Worm (Caenorhabditis elegans) whole organism, L2 larva: ENCODE data around the gene W08G11.5.

Source experiments
- C34F6.9 ChIP-seq: fragments of 150-350 bp; optimal IDR thresholded peaks from 2 replicates; lab custom pipeline; 2014; ENCODE audit warnings: missing biosample characterization, missing genetic modification characterization
- F13H6.1 ChIP-seq: sonication (generic microtip); optimal IDR thresholded peaks from 2 replicates; lab custom pipeline; 2016; ENCODE audit warnings: missing genetic modification characterization, missing compliant biosample characterization
- R02D3.7 ChIP-seq: fragments of 150-350 bp; optimal IDR thresholded peaks from 2 replicates; lab custom pipeline; 2014; ENCODE audit warnings: missing biosample characterization, missing genetic modification characterization
- Y55F3AM.14 ChIP-seq: fragments of 200-800 bp; sonication (Bioruptor generic); optimal IDR thresholded peaks from 2 replicates; lab custom pipeline; 2018; ENCODE audit warnings: mild to moderate bottlenecking, missing genetic modification characterization, missing compliant biosample characterization
- alr-1 ChIP-seq: fragments of 150-350 bp; optimal IDR thresholded peaks from 2 replicates; lab custom pipeline; 2014; ENCODE audit warnings: missing biosample characterization, missing genetic modification characterization
- ama-1 ChIP-seq: fragments of 150-350 bp; optimal IDR thresholded peaks from 2 replicates; lab custom pipeline; 2018; ENCODE audit warnings: inconsistent platforms
- blmp-1 ChIP-seq: sonication (generic microtip); optimal IDR thresholded peaks from 2 replicates; lab custom pipeline; 2017; ENCODE audit warnings: missing genetic modification characterization, mild to moderate bottlenecking, missing compliant biosample characterization, antibody characterized with exemption, moderate library complexity; ENCODE audit not compliant: insufficient read depth
- ceh-16 ChIP-seq: fragments of 150-350 bp; optimal IDR thresholded peaks from 2 replicates; lab custom pipeline; 2014; ENCODE audit warnings: missing biosample characterization, missing genetic modification characterization
- ceh-82 ChIP-seq: fragments of 150-350 bp; optimal IDR thresholded peaks from 2 replicates; lab custom pipeline; 2014; ENCODE audit warnings: missing biosample characterization, missing genetic modification characterization
- crh-2 ChIP-seq: sonication (generic microtip); optimal IDR thresholded peaks from 2 replicates; lab custom pipeline; 2017; ENCODE audit warnings: missing biosample characterization, missing genetic modification characterization
- egl-27 ChIP-seq: sonication (generic microtip); optimal IDR thresholded peaks from 3 replicates; lab custom pipeline; 2017; ENCODE audit warnings: missing biosample characterization, missing genetic modification reagents, missing genetic modification characterization
- fos-1 ChIP-seq: fragments of 150-350 bp; optimal IDR thresholded peaks from 2 replicates; lab custom pipeline; 2014; ENCODE audit warnings: missing biosample characterization, missing genetic modification characterization
- gmeb-1 ChIP-seq: fragments of 150-350 bp; optimal IDR thresholded peaks from 2 replicates; lab custom pipeline; 2014; ENCODE audit warnings: missing biosample characterization, missing genetic modification characterization
- lin-11 ChIP-seq: fragments of 150-350 bp; sonication (generic microtip); optimal IDR thresholded peaks from 2 replicates; lab custom pipeline; 2014; ENCODE audit warnings: missing biosample characterization, missing genetic modification characterization, inconsistent platforms, mixed read lengths
- lin-13 ChIP-seq: fragments of 150-350 bp; optimal IDR thresholded peaks from 2 replicates; lab custom pipeline; 2014; ENCODE audit warnings: missing biosample characterization, missing genetic modification reagents, missing genetic modification characterization
- lin-39 ChIP-seq: fragments of 150-350 bp; optimal IDR thresholded peaks from 2 replicates; lab custom pipeline; 2014; ENCODE audit warnings: missing biosample characterization, missing genetic modification reagents, missing genetic modification characterization
- lsy-2 ChIP-seq, 2 experiments: fragments of 150-350 bp in 1 of 2; sonication (generic microtip) in 1 of 2; optimal IDR thresholded peaks; 2 replicates each; lab custom pipeline; 2014 to 2017; ENCODE audit warnings: missing biosample characterization in 2 of 2, missing genetic modification characterization in 2 of 2
- mab-5 ChIP-seq: fragments of 150-350 bp; optimal IDR thresholded peaks from 2 replicates; lab custom pipeline; 2014; ENCODE audit warnings: missing biosample characterization, missing genetic modification characterization
- mbf-1 ChIP-seq: sonication (generic microtip); optimal IDR thresholded peaks from 2 replicates; lab custom pipeline; 2017; ENCODE audit warnings: missing biosample characterization, missing genetic modification characterization
- mdl-1 ChIP-seq, 2 experiments: fragments of 150-350 bp in 1 of 2; sonication (generic microtip) in 1 of 2; optimal IDR thresholded peaks; 2 replicates each; lab custom pipeline; 2017; ENCODE audit warnings: missing biosample characterization in 2 of 2, missing genetic modification characterization in 2 of 2
- nhr-12 ChIP-seq: fragments of 150-350 bp; optimal IDR thresholded peaks from 2 replicates; lab custom pipeline; 2014; ENCODE audit warnings: missing biosample characterization, missing genetic modification characterization
- nhr-129 ChIP-seq: fragments of 150-350 bp; optimal IDR thresholded peaks from 2 replicates; lab custom pipeline; 2014; ENCODE audit warnings: missing biosample characterization, missing genetic modification characterization
- nhr-21 ChIP-seq: fragments of 150-350 bp; optimal IDR thresholded peaks from 2 replicates; lab custom pipeline; 2014; ENCODE audit warnings: missing biosample characterization, missing genetic modification characterization
- nhr-23 ChIP-seq: fragments of 150-350 bp; optimal IDR thresholded peaks from 2 replicates; lab custom pipeline; 2014; ENCODE audit warnings: missing biosample characterization, missing genetic modification reagents, missing genetic modification characterization
- nhr-25 ChIP-seq: fragments of 150-350 bp; sonication (generic microtip); optimal IDR thresholded peaks from 3 replicates; lab custom pipeline; 2014; ENCODE audit warnings: missing biosample characterization, missing genetic modification characterization
- nhr-77 ChIP-seq: fragments of 150-350 bp; optimal IDR thresholded peaks from 2 replicates; lab custom pipeline; 2014; ENCODE audit warnings: missing biosample characterization, missing genetic modification characterization
- peb-1 ChIP-seq: fragments of 150-350 bp; optimal IDR thresholded peaks from 2 replicates; lab custom pipeline; 2014; ENCODE audit warnings: missing biosample characterization, missing genetic modification characterization
- sem-4 ChIP-seq: fragments of 150-350 bp; optimal IDR thresholded peaks from 2 replicates; lab custom pipeline; 2014; ENCODE audit warnings: missing biosample characterization, missing genetic modification reagents, missing genetic modification characterization
- skn-1 ChIP-seq: sonication (generic microtip); optimal IDR thresholded peaks from 2 replicates; lab custom pipeline; 2017; ENCODE audit warnings: missing biosample characterization, missing genetic modification characterization
- sma-3 ChIP-seq: sonication (generic microtip); optimal IDR thresholded peaks from 2 replicates; lab custom pipeline; 2016; ENCODE audit warnings: missing genetic modification reagents, missing genetic modification characterization, missing compliant biosample characterization
- sma-9 ChIP-seq, 2 experiments: fragments of 150-350 bp in 1 of 2; sonication (generic microtip) in 1 of 2; optimal IDR thresholded peaks; 2 replicates each; lab custom pipeline; 2014 to 2016; ENCODE audit warnings: missing genetic modification characterization in 2 of 2, mild to moderate bottlenecking in 1 of 2, missing biosample characterization in 1 of 2, missing compliant biosample characterization in 1 of 2, missing genetic modification reagents in 1 of 2, moderate library complexity in 1 of 2
- snpc-4 ChIP-seq: fragments of 150-350 bp; optimal IDR thresholded peaks from 2 replicates; lab custom pipeline; 2014; ENCODE audit warnings: missing biosample characterization, missing genetic modification characterization
- unc-39 ChIP-seq: fragments of 150-350 bp; optimal IDR thresholded peaks from 2 replicates; lab custom pipeline; 2014; ENCODE audit warnings: missing biosample characterization, missing genetic modification characterization
- unc-55 ChIP-seq: fragments of 150-350 bp; sonication (generic microtip); optimal IDR thresholded peaks from 3 replicates; lab custom pipeline; 2014; ENCODE audit warnings: missing biosample characterization, missing genetic modification reagents, missing genetic modification characterization
- unc-62 ChIP-seq: fragments of 150-350 bp; optimal IDR thresholded peaks from 2 replicates; lab custom pipeline; 2014; ENCODE audit warnings: missing biosample characterization, missing genetic modification reagents, missing genetic modification characterization
- zag-1 ChIP-seq: fragments of 150-350 bp; optimal IDR thresholded peaks from 2 replicates; lab custom pipeline; 2014; ENCODE audit warnings: missing biosample characterization, missing genetic modification characterization
- ztf-1 ChIP-seq: fragments of 200-800 bp; sonication (Bioruptor generic); conservative IDR thresholded peaks from 2 replicates; pipeline ENCODE4 v1.3.6; 2022; ENCODE audit warnings: missing genetic modification characterization, missing compliant biosample characterization
- ztf-11 ChIP-seq: sonication (generic microtip); optimal IDR thresholded peaks from 2 replicates; lab custom pipeline; 2017; ENCODE audit warnings: missing biosample characterization, missing genetic modification characterization
- ztf-4 ChIP-seq: fragments of 150-350 bp; optimal IDR thresholded peaks from 2 replicates; lab custom pipeline; 2014; ENCODE audit warnings: missing biosample characterization, missing genetic modification characterization

Gene W08G11.5

ce11 chrV:16346406-16347108 lies at the start of gene W08G11.5, which contains the start of gene W08G11.1:
Gene W08G11.5, minus strand, starts transcription at chrV:16346506.
Gene W08G11.1, plus strand, starts transcription at chrV:16347058.
- TF ChIP-seq gmeb-1 (no peak), ceh-16 (tag; lab: Kevin White, UChicago) (no peak), ceh-82 (tag; lab: Kevin White, UChicago) (no peak), ama-1 (no peak), egl-27 (no peak), skn-1 (tag; lab: Kevin White, UChicago) (no peak), Y55F3AM.14 (GFP tag; lab: Kevin White, UChicago) (no peak), mdl-1 (tag; optimal IDR thresholded peaks at IDR 0.05; lab: Kevin White, UChicago) (no peak), nhr-23 (tag; lab: Kevin White, UChicago) (no peak), snpc-4 (tag; lab: Kevin White, UChicago) (no peak), lsy-2 (tag; optimal IDR thresholded peaks at IDR 0.05; lab: Kevin White, UChicago) (no peak), ztf-11 (tag; lab: Kevin White, UChicago) (no peak), blmp-1 (tag; lab: Kevin White, UChicago) (no peak), nhr-21 (tag; lab: Kevin White, UChicago) (no peak), fos-1 (tag; lab: Kevin White, UChicago) (no peak), C34F6.9 (tag; lab: Kevin White, UChicago) (no peak), crh-2 (no peak), nhr-12 (no peak), zag-1 (no peak), ztf-4 (tag; lab: Kevin White, UChicago) (no peak)

ce11 chrV:16395739-16396138 lies 49.4 kb upstream of the W08G11.5 start, which contains the start of gene F13A7.12:
Gene F13A7.12, plus strand, starts transcription at chrV:16396039.
- TF ChIP-seq gmeb-1 (no peak), mab-5 (tag; lab: Kevin White, UChicago) (no peak), F13H6.1 (tag; lab: Kevin White, UChicago) (no peak), unc-62 (no peak), nhr-77 (tag; lab: Kevin White, UChicago) (no peak), nhr-12 (no peak), fos-1 (tag; lab: Kevin White, UChicago) (no peak), ztf-1 (GFP tag; lab: Robert Waterston, UW) (no peak), sma-9 (GFP tag; optimal IDR thresholded peaks at IDR 0.05; lab: Kevin White, UChicago) (no peak), sma-9 (tag; optimal IDR thresholded peaks at IDR 0.05; lab: Kevin White, UChicago) (no peak), alr-1 (tag; lab: Kevin White, UChicago) (no peak), nhr-25 (no peak), lin-13 (GFP tag; lab: Kevin White, UChicago) (no peak), lin-39 (tag; lab: Kevin White, UChicago) (no peak)
- TF ChIP-seq, all 48 proteins: peak for 0

ce11 chrV:16395131-16395530 lies 48.8 kb upstream of the W08G11.5 start, which contains the start of gene F13A7.11:
Gene F13A7.11, minus strand, starts transcription at chrV:16395304.
- TF ChIP-seq nhr-77 (tag; lab: Kevin White, UChicago) = no peak
- no peak for TF ChIP-seq peb-1 (tag; lab: Kevin White, UChicago)
- no peak for TF ChIP-seq ztf-11 (tag; lab: Kevin White, UChicago)
- no peak for TF ChIP-seq lin-11 (tag; lab: Kevin White, UChicago)
- TF ChIP-seq ztf-1 (GFP tag; lab: Robert Waterston, UW) = no peak
- TF ChIP-seq fos-1 (tag; lab: Kevin White, UChicago) = peak; percentile 80
- TF ChIP-seq sma-3 (GFP tag; lab: Kevin White, UChicago) = peak; percentile 24
- no peak for TF ChIP-seq blmp-1 (tag; lab: Kevin White, UChicago)
- TF ChIP-seq C34F6.9 (tag; lab: Kevin White, UChicago) = peak; percentile 15
- peak; percentile 40 for TF ChIP-seq unc-55 (GFP tag; lab: Kevin White, UChicago)
- peak; percentile 37 for TF ChIP-seq gmeb-1
- TF ChIP-seq unc-39 (tag; lab: Kevin White, UChicago) = no peak
- TF ChIP-seq nhr-129 (tag; lab: Kevin White, UChicago) = peak; percentile 100
- peak; percentile 11 for TF ChIP-seq crh-2
- no peak for TF ChIP-seq sem-4 (tag; lab: Kevin White, UChicago)
- TF ChIP-seq unc-62 = no peak
- TF ChIP-seq ama-1 = no peak
- TF ChIP-seq sma-9 (GFP tag; optimal IDR thresholded peaks at IDR 0.05; lab: Kevin White, UChicago) = peak; percentile 67
- TF ChIP-seq sma-9 (tag; optimal IDR thresholded peaks at IDR 0.05; lab: Kevin White, UChicago) = no peak
- TF ChIP-seq R02D3.7 (tag; lab: Kevin White, UChicago) = no peak
- no peak for TF ChIP-seq mbf-1
- TF ChIP-seq nhr-21 (tag; lab: Kevin White, UChicago) = no peak
